Fruit fly (Drosophila melanogaster) whole organism, wandering third instar larva: ENCODE results near the gene flfl.

Experiments used
- Abd-B ChIP-seq: fragments of >200 bp; optimal IDR thresholded peaks from 2 replicates; lab custom pipeline; 2017; ENCODE audit warnings: missing biosample characterization, missing genetic modification characterization
- CG32264 ChIP-seq: fragments of 200-800 bp; sonication (Bioruptor generic); optimal IDR thresholded peaks from 2 replicates; lab custom pipeline; 2016; ENCODE audit warnings: missing biosample characterization, missing genetic modification characterization
- CG9705 ChIP-seq: fragments of 200-800 bp; sonication (Bioruptor generic); optimal IDR thresholded peaks from 2 replicates; lab custom pipeline; 2018; ENCODE audit warnings: missing biosample characterization, mild to moderate bottlenecking, missing genetic modification characterization
- CrebA ChIP-seq: fragments of 200-800 bp; sonication (Bioruptor generic); optimal IDR thresholded peaks from 2 replicates; lab custom pipeline; 2016; ENCODE audit warnings: missing biosample characterization, mild to moderate bottlenecking, missing genetic modification characterization, borderline replicate concordance
- Dfd ChIP-seq: fragments of >200 bp; optimal IDR thresholded peaks from 2 replicates; lab custom pipeline; 2017; ENCODE audit warnings: missing biosample characterization, missing genetic modification characterization
- Dif ChIP-seq: fragments of 200-275, 200-300 bp; sonication (Bioruptor generic); optimal IDR thresholded peaks from 2 replicates; lab custom pipeline; 2018; ENCODE audit warnings: missing biosample characterization, missing genetic modification characterization; ENCODE audit not compliant: partially characterized antibody
- GATAd ChIP-seq: sonication (Bioruptor generic); optimal IDR thresholded peaks from 2 replicates; lab custom pipeline; 2016; ENCODE audit warnings: missing biosample characterization, missing genetic modification characterization
- HLH106 ChIP-seq: fragments of 200-800 bp; optimal IDR thresholded peaks from 3 replicates; lab custom pipeline; 2019; ENCODE audit warnings: missing biosample characterization, mild to moderate bottlenecking, missing genetic modification characterization, moderate library complexity
- Hnf4 ChIP-seq: fragments of 200-800 bp; sonication (Bioruptor generic); optimal IDR thresholded peaks from 2 replicates; lab custom pipeline; 2016; ENCODE audit warnings: missing biosample characterization, mild to moderate bottlenecking, missing genetic modification characterization
- Hr78 ChIP-seq: fragments of >200 bp; optimal IDR thresholded peaks from 2 replicates; lab custom pipeline; 2017; ENCODE audit warnings: missing biosample characterization, missing genetic modification characterization
- Hr83 ChIP-seq: fragments of 200-300 bp; sonication (Bioruptor generic); optimal IDR thresholded peaks from 2 replicates; lab custom pipeline; 2016; ENCODE audit warnings: missing biosample characterization, mild to moderate bottlenecking, missing genetic modification characterization, moderate library complexity; ENCODE audit not compliant: poor library complexity, severe bottlenecking
- Jra ChIP-seq: sonication (Bioruptor generic); optimal IDR thresholded peaks from 2 replicates; lab custom pipeline; 2016; ENCODE audit warnings: missing biosample characterization, missing genetic modification characterization
- Mio ChIP-seq: sonication (Bioruptor generic); optimal IDR thresholded peaks from 2 replicates; lab custom pipeline; 2016; ENCODE audit warnings: missing biosample characterization, missing genetic modification characterization
- Myc ChIP-seq: fragments of >200 bp; optimal IDR thresholded peaks from 2 replicates; lab custom pipeline; 2017
- N ChIP-seq: fragments of >200 bp; optimal IDR thresholded peaks from 2 replicates; lab custom pipeline; 2018; ENCODE audit warnings: missing biosample characterization, missing external identifiers, missing genetic modification characterization
- OdsH ChIP-seq: fragments of 200-800 bp; sonication (Bioruptor generic); optimal IDR thresholded peaks from 2 replicates; lab custom pipeline; 2016; ENCODE audit warnings: missing biosample characterization, mild to moderate bottlenecking, missing genetic modification characterization
- Rel ChIP-seq, 2 experiments: fragments of 200-800 bp; sonication (Bioruptor generic) in 1 of 2; optimal IDR thresholded peaks; 2 replicates in 1 of 2; 3 replicates in 1 of 2; lab custom pipeline; 2016 to 2019; ENCODE audit warnings: mild to moderate bottlenecking in 2 of 2, missing biosample characterization in 2 of 2, missing genetic modification characterization in 2 of 2, moderate library complexity in 1 of 2
- Sp1 ChIP-seq: fragments of 200-800 bp; sonication (Bioruptor generic); optimal IDR thresholded peaks from 3 replicates; lab custom pipeline; 2019; ENCODE audit warnings: missing biosample characterization, mild to moderate bottlenecking, missing genetic modification characterization, moderate library complexity
- Vsx2 ChIP-seq: fragments of 200-300, 225-300 bp; sonication (Bioruptor generic); optimal IDR thresholded peaks from 2 replicates; lab custom pipeline; 2018; ENCODE audit warnings: missing biosample characterization, missing genetic modification characterization; ENCODE audit not compliant: partially characterized antibody
- br ChIP-seq: fragments of 200-800 bp; sonication (Bioruptor generic); optimal IDR thresholded peaks from 2 replicates; lab custom pipeline; 2016; ENCODE audit warnings: missing biosample characterization, missing genetic modification characterization
- brk ChIP-seq: fragments of 200-800 bp; sonication (Bioruptor generic); optimal IDR thresholded peaks from 2 replicates; lab custom pipeline; 2016; ENCODE audit warnings: missing biosample characterization, mild to moderate bottlenecking, missing genetic modification characterization
- dl ChIP-seq, 2 experiments: fragments of 175-275, 200-275 bp in 1 of 2; fragments of 200-275 bp in 1 of 2; sonication (Bioruptor generic); optimal IDR thresholded peaks; lab custom pipeline; 2018; ENCODE audit warnings: mild to moderate bottlenecking in 2 of 2, missing biosample characterization in 2 of 2, missing genetic modification characterization in 2 of 2, moderate library complexity in 2 of 2; ENCODE audit not compliant: partially characterized antibody in 2 of 2, insufficient read depth in 1 of 2
- dmrt93B ChIP-seq: fragments of 200-800 bp; sonication (Bioruptor generic); optimal IDR thresholded peaks from 2 replicates; lab custom pipeline; 2018; ENCODE audit warnings: missing biosample characterization, mild to moderate bottlenecking, missing genetic modification characterization
- dsf ChIP-seq: sonication (Bioruptor generic); optimal IDR thresholded peaks from 2 replicates; lab custom pipeline; 2016; ENCODE audit warnings: missing biosample characterization, missing genetic modification characterization, borderline replicate concordance
- ey ChIP-seq: fragments of 200-800 bp; sonication (Bioruptor generic); optimal IDR thresholded peaks from 2 replicates; lab custom pipeline; 2016; ENCODE audit warnings: missing biosample characterization, missing genetic modification characterization
- foxo ChIP-seq, 2 experiments: fragments of 200-800 bp; sonication (Bioruptor generic); optimal IDR thresholded peaks; 2 replicates in 1 of 2; 3 replicates in 1 of 2; lab custom pipeline; 2016 to 2017; ENCODE audit warnings: missing biosample characterization in 2 of 2, missing genetic modification characterization in 2 of 2
- fru ChIP-seq: fragments of 200-800 bp; sonication (Bioruptor generic); optimal IDR thresholded peaks from 3 replicates; lab custom pipeline; 2016; ENCODE audit warnings: missing biosample characterization, mild to moderate bottlenecking, missing genetic modification characterization
- h ChIP-seq: fragments of 200-800 bp; sonication (Bioruptor generic); optimal IDR thresholded peaks from 3 replicates; lab custom pipeline; 2016; ENCODE audit warnings: missing biosample characterization, mild to moderate bottlenecking, missing genetic modification characterization
- jim ChIP-seq: fragments of 175-275, 200-325 bp; sonication (Bioruptor generic); optimal IDR thresholded peaks from 2 replicates; lab custom pipeline; 2016; ENCODE audit warnings: missing biosample characterization, mild to moderate bottlenecking, missing genetic modification characterization
- lola ChIP-seq: fragments of >200 bp; optimal IDR thresholded peaks from 2 replicates; lab custom pipeline; 2017; ENCODE audit warnings: missing biosample characterization, missing genetic modification characterization
- pan ChIP-seq: fragments of >200 bp; optimal IDR thresholded peaks from 2 replicates; lab custom pipeline; 2017
- psq ChIP-seq: fragments of 200-800 bp; sonication (Bioruptor generic); optimal IDR thresholded peaks from 3 replicates; lab custom pipeline; 2017; ENCODE audit warnings: missing biosample characterization, mild to moderate bottlenecking, missing genetic modification characterization, moderate library complexity
- rgr ChIP-seq: fragments of 200-800 bp; sonication (Bioruptor generic); optimal IDR thresholded peaks from 3 replicates; lab custom pipeline; 2016; ENCODE audit warnings: missing biosample characterization, mild to moderate bottlenecking, missing genetic modification characterization
- sage ChIP-seq: fragments of 200-800 bp; sonication (Bioruptor generic); optimal IDR thresholded peaks from 2 replicates; lab custom pipeline; 2016; ENCODE audit warnings: missing biosample characterization, mild to moderate bottlenecking, missing genetic modification characterization
- sv ChIP-seq: fragments of 200-800 bp; sonication (Bioruptor generic); optimal IDR thresholded peaks from 3 replicates; lab custom pipeline; 2016; ENCODE audit warnings: missing biosample characterization, missing genetic modification characterization
- tai ChIP-seq: sonication (Bioruptor generic); optimal IDR thresholded peaks from 2 replicates; lab custom pipeline; 2016; ENCODE audit warnings: missing biosample characterization, missing genetic modification characterization
- usp ChIP-seq: fragments of >200 bp; optimal IDR thresholded peaks from 2 replicates; lab custom pipeline; 2017; ENCODE audit warnings: missing biosample characterization, missing genetic modification characterization
- woc ChIP-seq: sonication (Bioruptor generic); optimal IDR thresholded peaks from 2 replicates; lab custom pipeline; 2016; ENCODE audit warnings: missing biosample characterization, mild to moderate bottlenecking, missing genetic modification characterization

The flfl gene

DNA sequence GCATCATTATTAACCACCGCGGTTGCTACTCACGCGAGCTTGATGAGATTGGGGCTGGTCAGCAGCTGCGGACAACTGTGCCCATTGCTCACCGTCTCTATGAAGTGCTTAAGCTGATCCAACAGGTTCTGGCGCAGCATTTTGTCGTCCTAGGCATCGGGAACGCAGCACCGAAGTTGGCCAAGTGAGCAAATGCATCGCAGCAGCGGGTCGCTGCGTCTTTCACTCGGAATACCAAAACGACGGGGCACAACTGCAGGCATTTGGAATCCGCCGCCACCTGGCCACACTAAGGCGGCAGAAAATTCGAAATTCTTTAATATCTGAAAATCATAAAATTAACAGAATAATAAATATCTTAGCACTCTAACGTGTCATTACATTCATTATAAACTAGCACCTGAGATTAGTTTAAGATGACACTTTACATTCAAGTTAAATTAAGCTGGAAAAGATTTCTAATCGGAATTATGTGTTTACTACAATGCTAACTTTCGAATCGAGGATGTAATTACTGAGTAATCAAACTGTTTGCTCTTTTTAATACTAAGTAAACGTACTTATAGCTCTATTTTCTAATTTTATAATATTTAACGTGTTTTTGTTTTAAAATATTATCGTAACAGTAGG lies 612 bp upstream of the flfl start:
- no peak for TF ChIP-seq foxo (GFP tag; optimal IDR thresholded peaks at IDR 0.05; lab: Kevin White, UChicago)
- TF ChIP-seq CG9705 (GFP tag; lab: Kevin White, UChicago) = no peak
- no peak for TF ChIP-seq Sp1
- no peak for TF ChIP-seq br
- no peak for TF ChIP-seq sage
- TF ChIP-seq CrebA (GFP tag; lab: Kevin White, UChicago) = no peak
- no peak for TF ChIP-seq dl (GFP tag; optimal IDR thresholded peaks at IDR 0.05; lab: Kevin White, UChicago; ENCODE audit: insufficient read depth in 1 of 2, partially characterized antibody in 2 of 2)
- no peak for TF ChIP-seq ey
- no peak for TF ChIP-seq dmrt93B (GFP tag; lab: Kevin White, UChicago)
- TF ChIP-seq Dif (GFP tag; lab: Kevin White, UChicago) = no peak
- no peak for TF ChIP-seq Vsx2
- TF ChIP-seq sv = no peak
- TF ChIP-seq psq (GFP tag; lab: Kevin White, UChicago) = no peak
- TF ChIP-seq pan (lab: Kevin White, UChicago) = no peak
- TF ChIP-seq Myc (lab: Kevin White, UChicago) = no peak
- no peak for TF ChIP-seq lola (GFP tag; lab: Kevin White, UChicago)
- TF ChIP-seq Rel (GFP tag; optimal IDR thresholded peaks at IDR 0.05; lab: Kevin White, UChicago) = no peak
- no peak for TF ChIP-seq Rel (tag; optimal IDR thresholded peaks at IDR 0.05; lab: Kevin White, UChicago)
- TF ChIP-seq Hr78 (GFP tag; lab: Kevin White, UChicago) = no peak

DNA sequence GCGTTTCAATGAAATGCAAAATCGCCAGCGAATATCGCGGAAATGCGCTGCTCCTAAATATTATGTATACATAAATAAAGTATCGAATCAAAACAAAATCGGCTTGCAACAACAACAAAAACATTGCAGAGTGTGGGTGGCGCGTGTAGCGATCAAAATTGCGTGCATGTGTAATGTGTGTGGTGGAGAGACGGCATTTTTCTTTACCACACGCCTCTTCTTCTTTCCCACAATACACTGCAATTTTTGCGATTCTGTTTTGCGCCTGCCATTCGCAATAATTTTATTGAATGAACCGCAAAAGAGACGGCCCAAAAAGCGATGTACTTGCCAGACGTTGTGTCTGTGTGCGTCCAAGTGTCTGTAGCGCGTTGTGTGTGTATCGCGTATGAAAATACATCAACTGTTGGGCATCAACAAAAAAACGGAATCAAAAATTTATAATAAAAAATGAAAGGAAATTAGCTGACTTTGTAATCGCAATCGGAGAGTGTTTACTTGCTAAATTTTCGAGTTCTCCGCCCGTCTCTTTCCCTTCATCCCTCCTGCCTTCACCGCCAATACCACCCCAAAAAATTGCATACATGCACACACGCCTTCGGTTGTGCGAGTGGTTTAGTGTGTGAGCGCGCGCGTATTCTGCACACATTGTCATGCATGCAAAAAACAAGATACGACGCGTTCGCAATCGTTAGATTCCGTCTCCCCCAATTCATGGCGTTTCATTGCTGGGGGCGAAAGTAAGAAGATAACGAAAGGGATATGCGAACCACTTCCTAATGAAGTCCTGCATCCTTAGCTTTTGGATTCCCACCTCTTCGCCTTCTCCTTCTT lies 1.1 kb downstream of the flfl start:
- TF ChIP-seq rgr (GFP tag; lab: Kevin White, UChicago) (peak; percentile 5), br (no peak), Sp1 (no peak), foxo (GFP tag; optimal IDR thresholded peaks at IDR 0.05; lab: Kevin White, UChicago) (peak in 1 of 2 experiments; percentile 14), Dif (GFP tag; lab: Kevin White, UChicago) (peak; percentile 9), Mio (GFP tag; lab: Kevin White, UChicago) (no peak), Jra (no peak), Myc (lab: Kevin White, UChicago) (no peak), GATAd (GFP tag; lab: Kevin White, UChicago) (no peak), Hnf4 (peak; percentile 32), Dfd (GFP tag; lab: Kevin White, UChicago) (no peak), sage (no peak), Rel (GFP tag; optimal IDR thresholded peaks at IDR 0.05; lab: Kevin White, UChicago) (no peak), Rel (tag; optimal IDR thresholded peaks at IDR 0.05; lab: Kevin White, UChicago) (no peak), Hr83 (no peak), tai (no peak), jim (GFP tag; lab: Kevin White, UChicago) (no peak), Hr78 (GFP tag; lab: Kevin White, UChicago) (no peak), OdsH (GFP tag; lab: Kevin White, UChicago) (peak; percentile 25), CrebA (GFP tag; lab: Kevin White, UChicago) (no peak), h (GFP tag; lab: Kevin White, UChicago) (peak; percentile 62), lola (GFP tag; lab: Kevin White, UChicago) (no peak), brk (no peak), CG9705 (GFP tag; lab: Kevin White, UChicago) (no peak), psq (GFP tag; lab: Kevin White, UChicago) (peak; percentile 99), Abd-B (peak; percentile 19), usp (GFP tag; lab: Kevin White, UChicago) (no peak), dl (GFP tag; optimal IDR thresholded peaks at IDR 0.05; lab: Kevin White, UChicago; ENCODE audit: insufficient read depth in 1 of 2, partially characterized antibody in 2 of 2) (peak in 1 of 2 experiments; percentile 27), CG32264 (no peak), woc (no peak), Vsx2 (no peak), HLH106 (tag; lab: Kevin White, UChicago) (no peak), fru (GFP tag; lab: Kevin White, UChicago) (no peak), dsf (GFP tag; lab: Kevin White, UChicago) (no peak), ey (no peak), dmrt93B (GFP tag; lab: Kevin White, UChicago) (no peak), N (GFP tag; lab: Kevin White, UChicago) (peak; percentile 58), pan (lab: Kevin White, UChicago) (no peak), sv (no peak)
